Fruit fly (Drosophila melanogaster): ENCODE measurements around the gene CG5421.

The CG5421 gene

dm6 chr2L:12466506-12467043, 18.6 kb upstream of the CG5421 start:
- no peak for TF ChIP-seq Dll (optimal IDR thresholded peaks at IDR 0.05)
- no peak for TF ChIP-seq usp (GFP tag; optimal IDR thresholded peaks at IDR 0.05)
- no peak for TF ChIP-seq pan (optimal IDR thresholded peaks at IDR 0.05)
- no peak for TF ChIP-seq EcR (GFP tag; optimal IDR thresholded peaks at IDR 0.05)
- TF ChIP-seq psq (optimal IDR thresholded peaks at IDR 0.05), result no peak

DNA sequence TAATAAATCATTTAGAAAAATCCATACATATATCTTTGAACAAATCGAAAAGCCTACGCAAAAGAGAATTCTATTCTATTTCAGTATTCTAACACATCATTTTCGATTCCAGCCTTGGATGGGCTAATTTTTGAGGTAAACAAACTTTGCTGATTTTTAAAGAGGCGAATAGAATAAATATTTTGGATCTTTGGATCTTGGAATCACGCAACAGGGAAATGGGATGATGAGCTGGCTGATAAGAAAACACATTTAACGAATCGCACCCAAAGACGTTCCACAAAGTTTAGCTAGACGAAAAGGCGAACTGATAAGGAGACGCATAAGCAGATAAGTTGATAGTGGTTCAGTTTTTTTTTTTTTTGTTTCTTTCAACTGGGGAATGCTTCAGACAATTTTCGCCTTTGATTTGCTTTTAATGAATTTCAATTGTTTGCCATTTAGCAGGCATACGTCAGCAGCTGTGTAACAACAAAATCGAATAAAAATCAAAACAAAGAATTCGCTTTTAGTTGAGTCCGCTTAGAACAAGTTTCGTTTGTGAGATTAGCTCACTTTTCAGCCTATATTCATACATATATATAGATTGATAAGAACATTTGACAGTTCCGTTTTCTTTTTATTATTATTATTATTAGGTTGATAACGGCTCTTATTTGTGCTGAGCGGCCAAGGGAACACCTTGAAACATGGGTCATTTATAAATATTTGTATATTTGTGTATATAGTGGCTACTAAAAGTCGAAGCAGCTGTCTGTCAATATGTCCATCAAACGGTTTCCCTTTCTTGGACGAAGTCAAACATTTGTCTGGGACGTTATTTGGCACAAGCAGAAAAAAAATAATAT, 17.5 kb upstream of the CG5421 start:
- TF ChIP-seq Dll (optimal IDR thresholded peaks at IDR 0.05) (no peak), usp (GFP tag; optimal IDR thresholded peaks at IDR 0.05) (no peak), CG8478 (optimal IDR thresholded peaks at IDR 0.05) (no peak)

DNA sequence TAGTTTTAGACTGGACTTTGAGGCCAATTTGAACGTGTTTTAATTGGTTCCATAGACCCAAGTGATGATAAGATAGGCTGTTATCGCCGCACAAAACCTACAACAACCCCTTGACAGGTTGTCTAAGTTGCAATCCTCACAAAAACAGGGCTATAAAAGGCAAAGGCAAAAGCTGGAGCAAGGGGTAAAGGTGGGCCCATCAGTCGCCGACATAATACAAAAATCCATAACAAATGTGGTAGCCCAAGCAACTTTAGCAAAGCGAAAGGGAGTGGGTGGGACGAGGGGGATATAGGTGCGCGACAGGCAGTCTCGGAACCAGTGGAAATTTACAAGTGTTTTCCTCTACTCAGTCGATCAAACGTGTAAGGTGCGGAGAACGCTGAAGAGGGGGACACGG, 16.1 kb upstream of the CG5421 start:
- TF ChIP-seq psq (optimal IDR thresholded peaks at IDR 0.05), result no peak
- no peak for TF ChIP-seq usp (GFP tag; optimal IDR thresholded peaks at IDR 0.05)
- TF ChIP-seq pan (optimal IDR thresholded peaks at IDR 0.05), result no peak
- TF ChIP-seq Dll (optimal IDR thresholded peaks at IDR 0.05), result no peak
- no peak for TF ChIP-seq EcR (GFP tag; optimal IDR thresholded peaks at IDR 0.05)
- no peak for TF ChIP-seq CG8478 (optimal IDR thresholded peaks at IDR 0.05)

dm6 chr2L:12463037-12463436, 15.1 kb upstream of the CG5421 start:
- TF ChIP-seq usp (GFP tag; optimal IDR thresholded peaks at IDR 0.05) (no peak), Dll (optimal IDR thresholded peaks at IDR 0.05) (no peak), psq (optimal IDR thresholded peaks at IDR 0.05) (no peak), EcR (GFP tag; optimal IDR thresholded peaks at IDR 0.05) (no peak), CG8478 (optimal IDR thresholded peaks at IDR 0.05) (no peak), pan (optimal IDR thresholded peaks at IDR 0.05) (no peak)

dm6 chr2L:12460767-12461739, 13.1 kb upstream of the CG5421 start:
- TF ChIP-seq CG8478 (optimal IDR thresholded peaks at IDR 0.05), result no peak
- TF ChIP-seq EcR (GFP tag; optimal IDR thresholded peaks at IDR 0.05), result no peak
- TF ChIP-seq psq (optimal IDR thresholded peaks at IDR 0.05), result no peak
- TF ChIP-seq Dll (optimal IDR thresholded peaks at IDR 0.05), result no peak
- no peak for TF ChIP-seq usp (GFP tag; optimal IDR thresholded peaks at IDR 0.05)
- no peak for TF ChIP-seq pan (optimal IDR thresholded peaks at IDR 0.05)

- no peak for TF ChIP-seq psq (optimal IDR thresholded peaks at IDR 0.05)
- TF ChIP-seq Dll (optimal IDR thresholded peaks at IDR 0.05), result no peak
- no peak for TF ChIP-seq CG8478 (optimal IDR thresholded peaks at IDR 0.05)
- TF ChIP-seq pan (optimal IDR thresholded peaks at IDR 0.05), result no peak
- no peak for TF ChIP-seq usp (GFP tag; optimal IDR thresholded peaks at IDR 0.05)
- no peak for TF ChIP-seq EcR (GFP tag; optimal IDR thresholded peaks at IDR 0.05)
Observed at dm6 chr2L:12459841-12460240, 11.9 kb upstream of the CG5421 start.

dm6 chr2L:12459191-12459590, 11.3 kb upstream of the CG5421 start:
- no peak for TF ChIP-seq pan (optimal IDR thresholded peaks at IDR 0.05)
- TF ChIP-seq usp (GFP tag; optimal IDR thresholded peaks at IDR 0.05), result no peak
- TF ChIP-seq CG8478 (optimal IDR thresholded peaks at IDR 0.05), result no peak
- no peak for TF ChIP-seq EcR (GFP tag; optimal IDR thresholded peaks at IDR 0.05)
- no peak for TF ChIP-seq psq (optimal IDR thresholded peaks at IDR 0.05)
- TF ChIP-seq Dll (optimal IDR thresholded peaks at IDR 0.05), result no peak

dm6 chr2L:12457715-12458114, 9.8 kb upstream of the CG5421 start:
- TF ChIP-seq Dll (optimal IDR thresholded peaks at IDR 0.05) (no peak), psq (optimal IDR thresholded peaks at IDR 0.05) (no peak), pan (optimal IDR thresholded peaks at IDR 0.05) (no peak), usp (GFP tag; optimal IDR thresholded peaks at IDR 0.05) (no peak), EcR (GFP tag; optimal IDR thresholded peaks at IDR 0.05) (no peak), CG8478 (optimal IDR thresholded peaks at IDR 0.05) (no peak)

DNA sequence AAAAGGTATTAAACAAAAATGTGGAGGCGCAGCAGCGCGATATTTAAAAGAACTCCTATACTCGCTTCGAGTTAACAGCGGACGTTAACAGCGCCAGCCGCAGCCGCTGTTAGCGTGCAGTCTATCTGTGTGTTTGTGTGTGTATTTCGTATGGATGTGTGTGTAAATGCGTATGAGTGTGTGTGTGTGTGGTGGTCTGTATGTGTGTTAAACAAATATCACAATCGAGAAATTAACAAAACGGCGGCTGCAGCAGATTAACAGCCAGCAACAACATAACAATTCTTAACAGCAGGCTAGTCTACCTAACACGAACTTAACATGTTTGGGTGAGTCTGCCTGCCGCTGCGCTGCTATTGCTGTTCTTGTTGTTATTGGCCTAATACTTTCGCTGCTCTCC, 9.3 kb upstream of the CG5421 start:
- TF ChIP-seq EcR (GFP tag; optimal IDR thresholded peaks at IDR 0.05), result no peak
- TF ChIP-seq psq (optimal IDR thresholded peaks at IDR 0.05), result no peak
- no peak for TF ChIP-seq usp (GFP tag; optimal IDR thresholded peaks at IDR 0.05)
- no peak for TF ChIP-seq Dll (optimal IDR thresholded peaks at IDR 0.05)
- TF ChIP-seq pan (optimal IDR thresholded peaks at IDR 0.05), result no peak
- TF ChIP-seq CG8478 (optimal IDR thresholded peaks at IDR 0.05), result no peak

- TF ChIP-seq psq (optimal IDR thresholded peaks at IDR 0.05), result no peak
- no peak for TF ChIP-seq pan (optimal IDR thresholded peaks at IDR 0.05)
- no peak for TF ChIP-seq usp (GFP tag; optimal IDR thresholded peaks at IDR 0.05)
- TF ChIP-seq CG8478 (optimal IDR thresholded peaks at IDR 0.05), result no peak
- no peak for TF ChIP-seq EcR (GFP tag; optimal IDR thresholded peaks at IDR 0.05)
Observed at dm6 chr2L:12455750-12456149, 7.8 kb upstream of the CG5421 start.

dm6 chr2L:12455049-12455448, 7.1 kb upstream of the CG5421 start:
- TF ChIP-seq Dll (optimal IDR thresholded peaks at IDR 0.05) (no peak), psq (optimal IDR thresholded peaks at IDR 0.05) (no peak), usp (GFP tag; optimal IDR thresholded peaks at IDR 0.05) (no peak), pan (optimal IDR thresholded peaks at IDR 0.05) (no peak), CG8478 (optimal IDR thresholded peaks at IDR 0.05) (no peak), EcR (GFP tag; optimal IDR thresholded peaks at IDR 0.05) (no peak)
